Worm (Caenorhabditis elegans) whole organism, L4 larva: ENCODE data around the gene C49C8.6.

Experiments
- F10B5.3 ChIP-seq: sonication (generic microtip); optimal IDR thresholded peaks from 2 replicates; lab custom pipeline; 2016; ENCODE audit warnings: mild to moderate bottlenecking, missing genetic modification characterization, missing compliant biosample characterization
- ceh-28 ChIP-seq: fragments of 150-350 bp; optimal IDR thresholded peaks from 2 replicates; lab custom pipeline; 2014; ENCODE audit warnings: missing biosample characterization, missing genetic modification reagents, missing genetic modification characterization
- ceh-62 ChIP-seq: sonication (generic microtip); optimal IDR thresholded peaks from 2 replicates; lab custom pipeline; 2017; ENCODE audit warnings: missing biosample characterization, missing genetic modification characterization
- egl-27 ChIP-seq: sonication (generic microtip); optimal IDR thresholded peaks from 3 replicates; lab custom pipeline; 2017; ENCODE audit warnings: missing biosample characterization, missing genetic modification reagents, missing genetic modification characterization
- lsy-2 ChIP-seq, 2 experiments: fragments of 150-350 bp in 1 of 2; sonication (generic microtip) in 1 of 2; optimal IDR thresholded peaks; 2 replicates each; lab custom pipeline; 2014 to 2017; ENCODE audit warnings: missing biosample characterization in 2 of 2, missing genetic modification characterization in 2 of 2
- mdl-1 ChIP-seq, 2 experiments: fragments of 150-350 bp in 1 of 2; sonication (generic microtip) in 1 of 2; optimal IDR thresholded peaks; 2 replicates each; lab custom pipeline; 2014 to 2017; ENCODE audit warnings: missing biosample characterization in 2 of 2, missing genetic modification characterization in 2 of 2
- nhr-237 ChIP-seq: sonication (generic microtip); optimal IDR thresholded peaks from 2 replicates; lab custom pipeline; 2017; ENCODE audit warnings: missing biosample characterization, missing genetic modification characterization
- skn-1 ChIP-seq: fragments of 150-350 bp; optimal IDR thresholded peaks from 2 replicates; lab custom pipeline; 2014; ENCODE audit warnings: missing biosample characterization, missing genetic modification characterization
- spr-3 ChIP-seq: fragments of 200-800 bp; sonication (Bioruptor generic); optimal IDR thresholded peaks from 2 replicates; lab custom pipeline; 2018; ENCODE audit warnings: mild to moderate bottlenecking, missing genetic modification characterization, missing compliant biosample characterization

- no peak for TF ChIP-seq ceh-62 (tag; lab: Kevin White, UChicago)
- TF ChIP-seq ceh-28, result no peak
- TF ChIP-seq F10B5.3 (tag; lab: Kevin White, UChicago), result no peak
- TF ChIP-seq skn-1 (tag; lab: Kevin White, UChicago), result no peak
- no peak for TF ChIP-seq nhr-237 (tag; lab: Kevin White, UChicago)
- TF ChIP-seq lsy-2 (tag; optimal IDR thresholded peaks at IDR 0.05; lab: Kevin White, UChicago), result no peak
- TF ChIP-seq egl-27 (tag; lab: Kevin White, UChicago), result no peak
- TF ChIP-seq spr-3 (GFP tag; lab: Kevin White, UChicago), result no peak
- TF ChIP-seq mdl-1 (tag; optimal IDR thresholded peaks at IDR 0.05; lab: Kevin White, UChicago), result no peak
These were observed 47.5 kb upstream of the C49C8.6 start, which contains the start of gene H23L24.4 for ce11 chrIV:8705504-8705903.
